Fruit fly (Drosophila melanogaster): ENCODE measurements around the gene CG7730.

Gene CG7730

dm6 chr3L:17050661-17051452 lies 23.5 kb downstream of the CG7730 start:
- TF ChIP-seq CG17801 (GFP tag; optimal IDR thresholded peaks at IDR 0.05; ENCODE audit: partially characterized antibody), result no peak

- no peak for TF ChIP-seq CG17801 (GFP tag; optimal IDR thresholded peaks at IDR 0.05; ENCODE audit: partially characterized antibody)
Observed at dm6 chr3L:17051472-17051871, 24.2 kb downstream of the CG7730 start.

dm6 chr3L:17052388-17052905 lies 25.1 kb downstream of the CG7730 start:
- no peak for TF ChIP-seq CG17801 (GFP tag; optimal IDR thresholded peaks at IDR 0.05; ENCODE audit: partially characterized antibody)

- no peak for TF ChIP-seq CG17801 (GFP tag; optimal IDR thresholded peaks at IDR 0.05; ENCODE audit: partially characterized antibody)
Observed at dm6 chr3L:17053932-17054331, 26.6 kb downstream of the CG7730 start.

- TF ChIP-seq CG17801 (GFP tag; optimal IDR thresholded peaks at IDR 0.05; ENCODE audit: partially characterized antibody), result peak; percentile 5
Observed at dm6 chr3L:17055467-17055877, 28.2 kb downstream of the CG7730 start, which contains the start of gene CG7724. CG7724 (plus strand) TSS chr3L:17055613.

- TF ChIP-seq CG17801 (GFP tag; optimal IDR thresholded peaks at IDR 0.05; ENCODE audit: partially characterized antibody), result no peak
Observed at dm6 chr3L:17077273-17077672, 50.0 kb downstream of the CG7730 start.
